Worm (Caenorhabditis elegans): ENCODE data around the gene snb-1.

Gene snb-1

ce11 chrV:6697552-6697951 lies 41.3 kb upstream of the snb-1 start, which contains the start of gene W02F12.2:
Gene W02F12.2, minus strand, starts transcription at chrV:6697652.
- TF ChIP-seq unc-62 (GFP tag; optimal IDR thresholded peaks at IDR 0.05), result no peak
- no peak for TF ChIP-seq nhr-2 (tag; optimal IDR thresholded peaks at IDR 0.05)
- TF ChIP-seq nhr-12 (tag; optimal IDR thresholded peaks at IDR 0.05), result no peak
- no peak for TF ChIP-seq M03D4.4 (tag; optimal IDR thresholded peaks at IDR 0.05)
- no peak for TF ChIP-seq ztf-11 (tag; optimal IDR thresholded peaks at IDR 0.05)
- no peak for TF ChIP-seq ces-1 (GFP tag; optimal IDR thresholded peaks at IDR 0.05)

ce11 chrV:6694668-6695067 lies 38.4 kb upstream of the snb-1 start, which contains the start of gene W02F12.8:
Gene W02F12.8, minus strand, starts transcription at chrV:6694768.
- TF ChIP-seq zip-8 (tag; optimal IDR thresholded peaks at IDR 0.05) (no peak), nhr-76 (tag; optimal IDR thresholded peaks at IDR 0.05) (no peak), nhr-12 (tag; optimal IDR thresholded peaks at IDR 0.05) (no peak), nhr-2 (tag; optimal IDR thresholded peaks at IDR 0.05) (no peak), tbx-8 (GFP tag; optimal IDR thresholded peaks at IDR 0.05) (no peak), mep-1 (tag; optimal IDR thresholded peaks at IDR 0.05) (no peak), lin-32 (GFP tag; optimal IDR thresholded peaks at IDR 0.05) (no peak), lsy-2 (tag; optimal IDR thresholded peaks at IDR 0.05) (no peak), M03D4.4 (tag; optimal IDR thresholded peaks at IDR 0.05) (no peak), unc-62 (GFP tag; optimal IDR thresholded peaks at IDR 0.05) (no peak), cnd-1 (tag; optimal IDR thresholded peaks at IDR 0.05) (no peak), ceh-83 (GFP tag; optimal IDR thresholded peaks at IDR 0.05) (no peak), snpc-4 (tag; optimal IDR thresholded peaks at IDR 0.05) (no peak), flh-1 (GFP tag; optimal IDR thresholded peaks at IDR 0.05) (no peak), ham-2 (GFP tag; optimal IDR thresholded peaks at IDR 0.05) (no peak), drap-1 (GFP tag; optimal IDR thresholded peaks at IDR 0.05) (no peak), ceh-39 (tag; optimal IDR thresholded peaks at IDR 0.05) (no peak), sem-2 (GFP tag; optimal IDR thresholded peaks at IDR 0.05) (no peak), nhr-237 (tag; optimal IDR thresholded peaks at IDR 0.05) (no peak), sptf-1 (tag; optimal IDR thresholded peaks at IDR 0.05) (no peak)

- TF ChIP-seq snpc-4 (tag; optimal IDR thresholded peaks at IDR 0.05), result no peak
- no peak for TF ChIP-seq M03D4.4 (tag; optimal IDR thresholded peaks at IDR 0.05)
- no peak for TF ChIP-seq pha-4 (tag; optimal IDR thresholded peaks at IDR 0.05)
- no peak for TF ChIP-seq ceh-43 (GFP tag; optimal IDR thresholded peaks at IDR 0.05)
Measured at ce11 chrV:6691813-6692351, 35.6 kb upstream of the snb-1 start, which contains the start of gene mtl-1. Gene mtl-1, minus strand, starts transcription at chrV:6691863.

ce11 chrV:6690075-6690474 lies 33.8 kb upstream of the snb-1 start:
- TF ChIP-seq unc-62 (GFP tag; optimal IDR thresholded peaks at IDR 0.05), result no peak
- no peak for TF ChIP-seq ceh-83 (GFP tag; optimal IDR thresholded peaks at IDR 0.05)
- no peak for TF ChIP-seq zip-8 (tag; optimal IDR thresholded peaks at IDR 0.05)
- no peak for TF ChIP-seq elt-1 (tag; optimal IDR thresholded peaks at IDR 0.05; ENCODE audit: borderline replicate concordance, insufficient read depth)
- no peak for TF ChIP-seq lin-13 (tag; optimal IDR thresholded peaks at IDR 0.05)
- TF ChIP-seq M03D4.4 (tag; optimal IDR thresholded peaks at IDR 0.05), result no peak
- TF ChIP-seq ceh-39 (tag; optimal IDR thresholded peaks at IDR 0.05), result no peak

ce11 chrV:6688392-6688791 lies 32.1 kb upstream of the snb-1 start, which contains the start of gene K11G9.5:
Gene K11G9.5, minus strand, starts transcription at chrV:6688492.
- no peak for TF ChIP-seq nhr-12 (tag; optimal IDR thresholded peaks at IDR 0.05)
- no peak for TF ChIP-seq snpc-4 (tag; optimal IDR thresholded peaks at IDR 0.05)
- TF ChIP-seq ceh-83 (GFP tag; optimal IDR thresholded peaks at IDR 0.05), result no peak
- TF ChIP-seq ham-2 (GFP tag; optimal IDR thresholded peaks at IDR 0.05), result no peak
- TF ChIP-seq mab-5 (tag; optimal IDR thresholded peaks at IDR 0.05), result no peak
- TF ChIP-seq flh-1 (GFP tag; optimal IDR thresholded peaks at IDR 0.05), result no peak
- no peak for TF ChIP-seq cnd-1 (tag; optimal IDR thresholded peaks at IDR 0.05)
- no peak for TF ChIP-seq bed-3 (GFP tag; optimal IDR thresholded peaks at IDR 0.05)
- no peak for TF ChIP-seq blmp-1 (tag; optimal IDR thresholded peaks at IDR 0.05)
- TF ChIP-seq elt-1 (tag; optimal IDR thresholded peaks at IDR 0.05; ENCODE audit: borderline replicate concordance, insufficient read depth), result no peak
- TF ChIP-seq lin-32 (GFP tag; optimal IDR thresholded peaks at IDR 0.05), result no peak
- no peak for TF ChIP-seq drap-1 (GFP tag; optimal IDR thresholded peaks at IDR 0.05)
- no peak for TF ChIP-seq lsy-2 (tag; optimal IDR thresholded peaks at IDR 0.05)
- TF ChIP-seq nhr-76 (tag; optimal IDR thresholded peaks at IDR 0.05), result no peak
- no peak for TF ChIP-seq tbx-8 (GFP tag; optimal IDR thresholded peaks at IDR 0.05)
- TF ChIP-seq M03D4.4 (tag; optimal IDR thresholded peaks at IDR 0.05), result no peak
- no peak for TF ChIP-seq sem-2 (GFP tag; optimal IDR thresholded peaks at IDR 0.05)
- TF ChIP-seq ceh-39 (tag; optimal IDR thresholded peaks at IDR 0.05), result no peak

Measured in whole organism, mixed stage, embryonic.